Worm (Caenorhabditis elegans): ENCODE data around the gene ZC204.17.

ZC204.17 gene

DNA sequence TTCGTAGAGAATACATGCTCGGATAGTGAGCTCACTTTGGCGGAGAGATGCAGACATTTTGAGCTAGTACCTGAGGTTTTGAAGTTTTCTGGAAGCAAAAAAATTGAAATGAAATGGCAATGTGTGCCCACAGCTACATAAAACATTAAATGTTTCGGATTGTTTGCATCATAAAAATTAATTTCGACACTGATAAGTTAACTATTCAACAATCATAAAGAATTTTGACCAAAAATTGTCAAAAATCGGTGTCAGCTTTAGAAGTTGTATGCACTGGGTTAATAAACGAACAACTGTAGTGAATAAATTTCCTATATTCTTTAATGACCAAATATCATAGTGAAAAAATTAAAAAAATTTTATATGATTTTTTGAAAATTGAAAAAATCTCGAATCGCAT lies 27.2 kb downstream of the ZC204.17 start, which contains the start of gene fbxa-166:
fbxa-166 (minus strand) TSS at position 101 of the 400 bp plus-strand sequence.
- TF ChIP-seq rcor-1 (GFP tag; IDR thresholded peaks at IDR 0.05) (no peak), T26A5.8 (tag; optimal IDR thresholded peaks at IDR 0.05) (no peak), F10E7.11 (tag; optimal IDR thresholded peaks at IDR 0.05) (no peak), ama-1 (optimal IDR thresholded peaks at IDR 0.05) (no peak), ama-1 (GFP tag; optimal IDR thresholded peaks at IDR 0.05) (no peak), egl-44 (GFP tag; IDR thresholded peaks at IDR 0.05) (no peak), lin-35 (GFP tag; optimal IDR thresholded peaks at IDR 0.05) (no peak), lag-1 (GFP tag; IDR thresholded peaks at IDR 0.05) (no peak), gei-17 (GFP tag; optimal IDR thresholded peaks at IDR 0.05) (no peak), F23B12.7 (tag; optimal IDR thresholded peaks at IDR 0.05; ENCODE audit: insufficient read depth) (no peak), F55B11.4 (tag; optimal IDR thresholded peaks at IDR 0.05; ENCODE audit: borderline replicate concordance, insufficient read depth) (no peak), ztf-28 (GFP tag; IDR thresholded peaks at IDR 0.05) (no peak), K12H6.12 (tag; optimal IDR thresholded peaks at IDR 0.05) (no peak), hmg-20 (GFP tag; IDR thresholded peaks at IDR 0.05) (no peak), nfyb-1 (GFP tag; IDR thresholded peaks at IDR 0.05) (no peak), ekl-4 (GFP tag; IDR thresholded peaks at IDR 0.05) (no peak), madf-10 (tag; optimal IDR thresholded peaks at IDR 0.05) (no peak), die-1 (tag; optimal IDR thresholded peaks at IDR 0.05) (no peak), lin-26 (GFP tag; IDR thresholded peaks at IDR 0.05) (no peak), mcd-1 (GFP tag; IDR thresholded peaks at IDR 0.05) (no peak)

ce11 chrII:1616382-1616781 lies 29.7 kb downstream of the ZC204.17 start, which contains the start of gene fbxa-165:
Gene fbxa-165 (minus strand): TSS chrII:1616482.
- no peak for TF ChIP-seq B0019.2 (GFP tag; conservative IDR thresholded peaks at IDR 0.05)

- TF ChIP-seq zim-3 (tag; optimal IDR thresholded peaks at IDR 0.05) (no peak), nhr-179 (tag; optimal IDR thresholded peaks at IDR 0.05) (no peak), him-1 (tag; optimal IDR thresholded peaks at IDR 0.05) (no peak), F22D6.2 (tag; optimal IDR thresholded peaks at IDR 0.05) (no peak), unc-62 (GFP tag; optimal IDR thresholded peaks at IDR 0.05) (no peak), hlh-12 (tag; optimal IDR thresholded peaks at IDR 0.05) (no peak), T26A5.8 (tag; optimal IDR thresholded peaks at IDR 0.05) (no peak), lag-1 (GFP tag; IDR thresholded peaks at IDR 0.05) (no peak), attf-3 (GFP tag; conservative IDR thresholded peaks at IDR 0.05) (no peak), gei-17 (GFP tag; optimal IDR thresholded peaks at IDR 0.05) (no peak), egrh-3 (GFP tag; IDR thresholded peaks at IDR 0.05) (no peak), ekl-4 (GFP tag; IDR thresholded peaks at IDR 0.05) (no peak), Y53F4B.3 (GFP tag; IDR thresholded peaks at IDR 0.05) (no peak), F57A8.1 (GFP tag; optimal IDR thresholded peaks at IDR 0.05) (no peak), athp-1 (tag; optimal IDR thresholded peaks at IDR 0.05) (no peak), atf-7 (tag; optimal IDR thresholded peaks at IDR 0.05) (no peak), ztf-25 (GFP tag; IDR thresholded peaks at IDR 0.05) (no peak)
Measured at ce11 chrII:1613972-1614371, 32.1 kb downstream of the ZC204.17 start, which contains the start of gene fbxa-164. Gene fbxa-164 (minus strand): TSS chrII:1614072.

DNA sequence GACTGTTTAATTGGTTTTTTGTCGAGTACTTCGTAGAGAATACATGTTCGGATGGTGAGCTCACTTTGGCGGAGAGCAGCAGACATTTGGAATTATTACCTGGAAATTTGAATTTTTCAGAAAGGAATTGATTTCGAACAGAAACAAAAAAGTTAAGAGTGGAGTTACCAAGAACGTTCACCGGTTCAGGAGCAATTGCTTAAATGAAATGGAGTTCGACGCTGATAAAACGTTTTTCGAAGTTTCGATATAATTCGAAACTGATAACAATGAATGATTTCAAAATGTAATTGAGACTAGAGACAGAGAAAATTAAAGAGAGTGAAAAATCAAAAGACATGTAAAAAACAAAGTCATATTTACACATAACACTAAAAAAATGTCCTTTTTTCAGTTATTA lies 35.5 kb downstream of the ZC204.17 start, which contains the start of gene fbxa-163:
fbxa-163 (minus strand) TSS at position 101 of the 400 bp plus-strand sequence.
- TF ChIP-seq snpc-4 (GFP tag; optimal IDR thresholded peaks at IDR 0.05) (no peak), snpc-4 (tag; optimal IDR thresholded peaks at IDR 0.05) (no peak)

Data from whole organism, young adult.